Worm (Caenorhabditis elegans) whole organism, L3 larva: ENCODE measurements around the gene nhr-190.

Experiments
- aly-2 ChIP-seq: fragments of 150-350 bp; optimal IDR thresholded peaks from 2 replicates; lab custom pipeline; 2014; ENCODE audit warnings: missing biosample characterization, missing genetic modification characterization
- ama-1 ChIP-seq: fragments of 150-350 bp; optimal IDR thresholded peaks from 2 replicates; lab custom pipeline; 2018
- ceh-82 ChIP-seq: fragments of 150-350 bp; optimal IDR thresholded peaks from 2 replicates; lab custom pipeline; 2014; ENCODE audit warnings: missing biosample characterization, missing genetic modification characterization
- ceh-9 ChIP-seq: sonication (generic microtip); optimal IDR thresholded peaks from 2 replicates; lab custom pipeline; 2018; ENCODE audit warnings: missing biosample characterization, missing genetic modification characterization
- daf-12 ChIP-seq: fragments of 150-350 bp; optimal IDR thresholded peaks from 2 replicates; lab custom pipeline; 2014; ENCODE audit warnings: missing biosample characterization, missing genetic modification reagents, missing genetic modification characterization
- egl-5 ChIP-seq: fragments of 150-350 bp; optimal IDR thresholded peaks from 2 replicates; lab custom pipeline; 2017; ENCODE audit warnings: missing biosample characterization, missing genetic modification reagents, missing genetic modification characterization, inconsistent platforms
- elt-1 ChIP-seq: fragments of 150-350 bp; optimal IDR thresholded peaks from 2 replicates; lab custom pipeline; 2014; ENCODE audit warnings: missing biosample characterization, missing genetic modification characterization
- elt-2 ChIP-seq: sonication (generic microtip); optimal IDR thresholded peaks from 2 replicates; lab custom pipeline; 2016; ENCODE audit warnings: missing genetic modification reagents, mild to moderate bottlenecking, missing genetic modification characterization, missing compliant biosample characterization
- elt-3 ChIP-seq, 3 experiments: fragments of 150-350 bp in 1 of 3; sonication (generic microtip) in 2 of 3; optimal IDR thresholded peaks; 2 replicates in 2 of 3; 4 replicates in 1 of 3; lab custom pipeline; 2014 to 2017; ENCODE audit warnings: missing biosample characterization in 3 of 3, missing genetic modification characterization in 3 of 3
- eor-1 ChIP-seq, 2 experiments: fragments of 150-350 bp; optimal IDR thresholded peaks; 2 replicates each; lab custom pipeline; 2014 to 2018; ENCODE audit warnings: missing biosample characterization in 2 of 2, missing genetic modification characterization in 2 of 2
- fkh-10 ChIP-seq: sonication (generic microtip); optimal IDR thresholded peaks from 2 replicates; lab custom pipeline; 2017; ENCODE audit warnings: missing biosample characterization, missing genetic modification reagents, missing genetic modification characterization
- fkh-2 ChIP-seq: fragments of 150-350 bp; optimal IDR thresholded peaks from 2 replicates; lab custom pipeline; 2014; ENCODE audit warnings: missing biosample characterization, missing genetic modification reagents, missing genetic modification characterization
- fos-1 ChIP-seq: fragments of 150-350 bp; optimal IDR thresholded peaks from 2 replicates; lab custom pipeline; 2014; ENCODE audit warnings: missing biosample characterization, missing genetic modification characterization
- jun-1 ChIP-seq: fragments of 150-350 bp; optimal IDR thresholded peaks from 2 replicates; lab custom pipeline; 2014; ENCODE audit warnings: missing biosample characterization, missing genetic modification reagents, missing genetic modification characterization
- lin-15B ChIP-seq: fragments of 150-350 bp; optimal IDR thresholded peaks from 2 replicates; lab custom pipeline; 2014; ENCODE audit warnings: missing biosample characterization, missing genetic modification characterization
- lin-39 ChIP-seq: fragments of 150-350 bp; optimal IDR thresholded peaks from 2 replicates; lab custom pipeline; 2018; ENCODE audit warnings: missing biosample characterization, missing genetic modification reagents, missing genetic modification characterization
- lsy-12 ChIP-seq: sonication (generic microtip); optimal IDR thresholded peaks from 2 replicates; lab custom pipeline; 2016; ENCODE audit warnings: mild to moderate bottlenecking, missing genetic modification characterization, missing compliant biosample characterization
- mdl-1 ChIP-seq: fragments of 150-350 bp; optimal IDR thresholded peaks from 2 replicates; lab custom pipeline; 2014; ENCODE audit warnings: missing biosample characterization, missing genetic modification characterization
- nfya-1 ChIP-seq: sonication (generic microtip); optimal IDR thresholded peaks from 2 replicates; lab custom pipeline; 2017; ENCODE audit warnings: missing genetic modification characterization, mild to moderate bottlenecking, missing compliant biosample characterization, antibody characterized with exemption, moderate library complexity; ENCODE audit not compliant: insufficient read depth
- nhr-12 ChIP-seq: fragments of 150-350 bp; optimal IDR thresholded peaks from 2 replicates; lab custom pipeline; 2014; ENCODE audit warnings: missing biosample characterization, missing genetic modification characterization
- nhr-23 ChIP-seq: fragments of 150-350 bp; optimal IDR thresholded peaks from 2 replicates; lab custom pipeline; 2014; ENCODE audit warnings: missing biosample characterization, missing genetic modification reagents, missing genetic modification characterization
- nhr-237 ChIP-seq: fragments of 150-350 bp; optimal IDR thresholded peaks from 2 replicates; lab custom pipeline; 2014; ENCODE audit warnings: missing biosample characterization, missing genetic modification characterization
- nhr-25 ChIP-seq: sonication (generic microtip); optimal IDR thresholded peaks from 2 replicates; lab custom pipeline; 2017; ENCODE audit warnings: missing biosample characterization, missing genetic modification characterization
- nhr-28 ChIP-seq: fragments of 150-350 bp; optimal IDR thresholded peaks from 2 replicates; lab custom pipeline; 2014; ENCODE audit warnings: missing biosample characterization, missing genetic modification characterization
- nhr-67 ChIP-seq: fragments of 150-350 bp; optimal IDR thresholded peaks from 2 replicates; lab custom pipeline; 2014; ENCODE audit warnings: missing biosample characterization, missing genetic modification characterization
- nhr-76 ChIP-seq: fragments of 150-350 bp; sonication (generic microtip); optimal IDR thresholded peaks from 5 replicates; lab custom pipeline; 2014; ENCODE audit warnings: missing biosample characterization, missing genetic modification characterization
- nhr-77 ChIP-seq: fragments of 150-350 bp; optimal IDR thresholded peaks from 2 replicates; lab custom pipeline; 2014; ENCODE audit warnings: missing biosample characterization, missing genetic modification characterization
- pha-4 ChIP-seq: fragments of 150-350 bp; optimal IDR thresholded peaks from 2 replicates; lab custom pipeline; 2014; ENCODE audit warnings: missing biosample characterization, missing genetic modification reagents, missing genetic modification characterization
- pqm-1 ChIP-seq: fragments of 150-350 bp; optimal IDR thresholded peaks from 2 replicates; lab custom pipeline; 2017; ENCODE audit warnings: missing biosample characterization, missing genetic modification characterization, inconsistent platforms
- skn-1 ChIP-seq: fragments of 150-350 bp; optimal IDR thresholded peaks from 2 replicates; lab custom pipeline; 2014; ENCODE audit warnings: missing biosample characterization, missing genetic modification characterization
- snpc-4 ChIP-seq: fragments of 150-350 bp; optimal IDR thresholded peaks from 2 replicates; lab custom pipeline; 2014; ENCODE audit warnings: missing biosample characterization, missing genetic modification characterization
- tbx-2 ChIP-seq: sonication (generic microtip); optimal IDR thresholded peaks from 2 replicates; lab custom pipeline; 2016; ENCODE audit warnings: mild to moderate bottlenecking, missing genetic modification characterization, missing compliant biosample characterization
- unc-62 ChIP-seq: fragments of 150-350 bp; sonication (generic microtip); optimal IDR thresholded peaks from 4 replicates; lab custom pipeline; 2014; ENCODE audit warnings: missing biosample characterization, missing genetic modification reagents, missing genetic modification characterization
- zag-1 ChIP-seq: fragments of 150-350 bp; optimal IDR thresholded peaks from 2 replicates; lab custom pipeline; 2014; ENCODE audit warnings: missing biosample characterization, missing genetic modification characterization
- ztf-11 ChIP-seq: fragments of 150-350 bp; optimal IDR thresholded peaks from 2 replicates; lab custom pipeline; 2014; ENCODE audit warnings: missing biosample characterization, missing genetic modification characterization
- ztf-4 ChIP-seq: fragments of 150-350 bp; optimal IDR thresholded peaks from 2 replicates; lab custom pipeline; 2014; ENCODE audit warnings: missing biosample characterization, missing genetic modification characterization

The nhr-190 gene

DNA sequence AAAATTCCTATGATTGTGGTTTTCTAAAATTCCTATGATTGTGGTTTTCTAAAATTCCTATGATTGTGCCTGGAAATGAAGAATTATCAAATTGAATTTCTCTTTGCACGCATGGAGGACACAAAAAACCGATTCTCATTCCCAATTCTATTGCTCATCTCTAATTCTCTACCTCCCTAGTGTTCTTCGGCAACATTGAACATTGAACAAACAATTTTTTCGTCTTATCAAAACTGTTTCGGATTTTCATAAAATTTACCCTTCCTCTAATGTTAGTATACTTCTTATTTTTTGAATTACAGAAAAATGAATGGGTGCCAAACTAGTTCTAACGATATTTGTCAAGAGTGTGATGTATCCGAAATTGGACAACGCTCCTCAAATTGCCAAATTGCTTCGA lies 6.4 kb downstream of the nhr-190 start, which contains the start of gene pals-31:
TSS of gene pals-31 (plus strand) at position 301 of the 400 bp plus-strand sequence.
- TF ChIP-seq pqm-1 (tag; lab: Kevin White, UChicago) = no peak
- no peak for TF ChIP-seq aly-2 (tag; lab: Kevin White, UChicago)
- TF ChIP-seq zag-1 (tag; lab: Kevin White, UChicago) = no peak

DNA sequence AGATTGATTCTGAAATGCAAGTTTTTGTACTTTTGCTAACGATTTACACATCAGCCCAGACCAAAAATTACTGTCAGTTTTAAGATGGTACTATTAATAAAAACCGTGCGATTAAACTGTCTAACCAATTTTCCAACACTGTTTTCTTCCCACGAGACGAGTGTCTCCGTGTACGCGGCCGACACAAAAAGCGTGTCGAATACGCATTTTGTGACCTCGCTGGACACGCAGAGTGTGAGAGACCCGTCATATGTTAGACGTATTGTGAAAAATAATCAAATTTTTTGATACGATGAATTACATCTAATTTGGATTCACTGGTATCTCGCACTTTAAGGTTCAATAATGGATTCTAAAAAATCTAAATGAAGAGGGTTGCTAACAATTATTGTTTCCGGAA lies 7.1 kb downstream of the nhr-190 start:
- TF ChIP-seq nhr-23 (tag; lab: Kevin White, UChicago) = peak; percentile 40
- TF ChIP-seq pha-4 (tag; lab: Kevin White, UChicago) = peak; percentile 52
- TF ChIP-seq ama-1 (lab: Kevin White, UChicago) = no peak
- no peak for TF ChIP-seq mdl-1 (tag; lab: Kevin White, UChicago)
- TF ChIP-seq nhr-25 (tag; lab: Kevin White, UChicago) = peak; percentile 35
- TF ChIP-seq nhr-76 (tag; lab: Kevin White, UChicago) = no peak
- no peak for TF ChIP-seq unc-62 (GFP tag; lab: Kevin White, UChicago)
- TF ChIP-seq snpc-4 (tag; lab: Kevin White, UChicago) = peak; percentile 89
- peak; percentile 51 for TF ChIP-seq elt-2
- TF ChIP-seq pqm-1 (tag; lab: Kevin White, UChicago) = peak; percentile 51

ce11 chrV:634855-635254 lies 7.9 kb downstream of the nhr-190 start, which contains the start of gene F48G7.10:
Gene F48G7.10, minus strand, starts transcription at chrV:634955.
- TF ChIP-seq lin-39 = no peak

ce11 chrV:631832-632231 lies 10.9 kb downstream of the nhr-190 start:
- no peak for TF ChIP-seq lin-15B (tag; lab: Kevin White, UChicago)
- peak; percentile 59 for TF ChIP-seq pha-4 (tag; lab: Kevin White, UChicago)
- no peak for TF ChIP-seq ceh-82
- no peak for TF ChIP-seq nhr-77 (tag; lab: Kevin White, UChicago)
- no peak for TF ChIP-seq tbx-2 (tag; lab: Kevin White, UChicago)
- TF ChIP-seq nhr-67 (tag; lab: Kevin White, UChicago) = no peak
- no peak for TF ChIP-seq nhr-12 (tag; lab: Kevin White, UChicago)
- no peak for TF ChIP-seq egl-5 (tag; lab: Kevin White, UChicago)
- TF ChIP-seq nhr-25 (tag; lab: Kevin White, UChicago) = no peak
- TF ChIP-seq ztf-11 (tag; lab: Kevin White, UChicago) = no peak
- TF ChIP-seq nhr-237 (tag; lab: Kevin White, UChicago) = no peak
- TF ChIP-seq nhr-28 (tag; lab: Kevin White, UChicago) = no peak
- no peak for TF ChIP-seq daf-12 (tag; lab: Kevin White, UChicago)
- peak; percentile 8 for TF ChIP-seq snpc-4 (tag; lab: Kevin White, UChicago)
- peak; percentile 25 for TF ChIP-seq elt-2
- TF ChIP-seq fkh-2 (tag; lab: Kevin White, UChicago) = no peak
- TF ChIP-seq unc-62 (GFP tag; lab: Kevin White, UChicago) = no peak
- TF ChIP-seq lsy-12 (tag; lab: Kevin White, UChicago) = no peak
- no peak for TF ChIP-seq jun-1
- peak; percentile 10 for TF ChIP-seq pqm-1 (tag; lab: Kevin White, UChicago)
- no peak for TF ChIP-seq ztf-4 (tag; lab: Kevin White, UChicago)
- no peak for TF ChIP-seq elt-1 (tag; lab: Kevin White, UChicago)
- no peak for TF ChIP-seq mdl-1 (tag; lab: Kevin White, UChicago)
- no peak for TF ChIP-seq zag-1 (tag; lab: Kevin White, UChicago)
- no peak for TF ChIP-seq lin-39

ce11 chrV:628527-628926 lies 14.2 kb downstream of the nhr-190 start, which contains the start of gene F48G7.9:
Gene F48G7.9, minus strand, starts transcription at chrV:628627.
- TF ChIP-seq elt-1 (tag; lab: Kevin White, UChicago) (no peak), zag-1 (tag; lab: Kevin White, UChicago) (no peak), skn-1 (tag; lab: Kevin White, UChicago) (no peak), nhr-67 (tag; lab: Kevin White, UChicago) (no peak), ama-1 (lab: Kevin White, UChicago) (no peak), fos-1 (tag; lab: Kevin White, UChicago) (no peak), elt-3 (tag; optimal IDR thresholded peaks at IDR 0.05; lab: Kevin White, UChicago) (no peak), lin-15B (tag; lab: Kevin White, UChicago) (no peak), nfya-1 (tag; lab: Kevin White, UChicago) (no peak), tbx-2 (tag; lab: Kevin White, UChicago) (no peak), aly-2 (tag; lab: Kevin White, UChicago) (no peak), eor-1 (tag; optimal IDR thresholded peaks at IDR 0.05; lab: Kevin White, UChicago) (no peak), lin-39 (no peak), nhr-77 (tag; lab: Kevin White, UChicago) (no peak), fkh-10 (GFP tag; lab: Kevin White, UChicago) (no peak), ceh-9 (tag; lab: Kevin White, UChicago) (no peak), snpc-4 (tag; lab: Kevin White, UChicago) (no peak)
